Worm (Caenorhabditis elegans) whole organism, L1 larva: ENCODE results near the gene ZC449.8.

Experiments
- C04F5.9 ChIP-seq: sonication (generic microtip); optimal IDR thresholded peaks from 2 replicates; lab custom pipeline; 2016; ENCODE audit warnings: missing genetic modification characterization, missing compliant biosample characterization
- C34B4.2 ChIP-seq: sonication (generic microtip); optimal IDR thresholded peaks from 2 replicates; lab custom pipeline; 2017; ENCODE audit warnings: mild to moderate bottlenecking, missing genetic modification characterization, missing compliant biosample characterization
- Y116A8C.19 ChIP-seq: sonication (generic microtip); optimal IDR thresholded peaks from 2 replicates; lab custom pipeline; 2016; ENCODE audit warnings: missing compliant biosample characterization, missing genetic modification characterization, borderline replicate concordance
- aha-1 ChIP-seq: fragments of 150-350 bp; optimal IDR thresholded peaks from 2 replicates; lab custom pipeline; 2014; ENCODE audit warnings: missing biosample characterization, missing genetic modification characterization
- aly-2 ChIP-seq: fragments of 150-350 bp; optimal IDR thresholded peaks from 2 replicates; lab custom pipeline; 2014; ENCODE audit warnings: missing biosample characterization, missing genetic modification characterization
- ama-1 ChIP-seq: fragments of 150-350 bp; optimal IDR thresholded peaks from 2 replicates; lab custom pipeline; 2014
- blmp-1 ChIP-seq: fragments of 150-350 bp; optimal IDR thresholded peaks from 2 replicates; lab custom pipeline; 2014; ENCODE audit warnings: missing biosample characterization, missing genetic modification characterization
- ceh-63 ChIP-seq: fragments of 200-800 bp; sonication (Bioruptor generic); optimal IDR thresholded peaks from 2 replicates; lab custom pipeline; 2018; ENCODE audit warnings: mild to moderate bottlenecking, missing genetic modification characterization, missing compliant biosample characterization
- ceh-8 ChIP-seq: fragments of 200-800 bp; sonication (Bioruptor generic); optimal IDR thresholded peaks from 2 replicates; lab custom pipeline; 2018; ENCODE audit warnings: mild to moderate bottlenecking, missing genetic modification characterization, moderate library complexity, missing compliant biosample characterization
- ceh-82 ChIP-seq, 3 experiments: fragments of 150-350 bp in 1 of 3; sonication (generic microtip) in 2 of 3; optimal IDR thresholded peaks; 2 replicates each; lab custom pipeline; 2014 to 2017; ENCODE audit warnings: missing biosample characterization in 3 of 3, missing genetic modification characterization in 3 of 3
- efl-1 ChIP-seq, 4 experiments: fragments of 150-350 bp; optimal IDR thresholded peaks in 3 of 4; peaks in 1 of 4; 1 replicate in 1 of 4; 2 replicates in 3 of 4; lab custom pipeline; 2014; ENCODE audit warnings: missing biosample characterization in 2 of 4, missing genetic modification characterization in 2 of 4, missing genetic modification reagents in 2 of 4
- efl-3 ChIP-seq: fragments of 200-800 bp; sonication (Bioruptor generic); optimal IDR thresholded peaks from 2 replicates; lab custom pipeline; 2018; ENCODE audit warnings: mild to moderate bottlenecking, missing genetic modification characterization, missing compliant biosample characterization
- egl-13 ChIP-seq: sonication (generic microtip); optimal IDR thresholded peaks from 2 replicates; lab custom pipeline; 2016; ENCODE audit warnings: missing genotype, missing genetic modification reagents, missing genetic modification characterization, missing compliant biosample characterization
- egl-27 ChIP-seq, 2 experiments: fragments of 150-350 bp in 1 of 2; sonication (generic microtip); optimal IDR thresholded peaks; 3 replicates each; lab custom pipeline; 2017 to 2018; ENCODE audit warnings: missing biosample characterization in 2 of 2, missing genetic modification characterization in 2 of 2, missing genetic modification reagents in 2 of 2
- elt-2 ChIP-seq: sonication (generic microtip); optimal IDR thresholded peaks from 2 replicates; lab custom pipeline; 2016; ENCODE audit warnings: missing genetic modification characterization, mild to moderate bottlenecking, inconsistent platforms, missing compliant biosample characterization, missing genetic modification reagents
- ets-5 ChIP-seq: fragments of 200-800 bp; sonication (Bioruptor generic); IDR thresholded peaks from 2 replicates; pipeline ENCODE4 v1.3.6; 2022; ENCODE audit warnings: missing genetic modification characterization, missing compliant biosample characterization
- fkh-4 ChIP-seq: sonication (generic microtip); optimal IDR thresholded peaks from 2 replicates; lab custom pipeline; 2016; ENCODE audit warnings: missing compliant biosample characterization, missing genetic modification characterization, borderline replicate concordance
- fkh-8 ChIP-seq: sonication (generic microtip); optimal IDR thresholded peaks from 2 replicates; lab custom pipeline; 2016; ENCODE audit warnings: mild to moderate bottlenecking, missing genetic modification characterization, missing compliant biosample characterization
- grh-1 ChIP-seq: fragments of 200-800 bp; sonication (Bioruptor generic); IDR thresholded peaks from 2 replicates; pipeline ENCODE4 v1.3.6; 2022; ENCODE audit warnings: missing genetic modification reagents, missing genetic modification characterization, missing compliant biosample characterization
- hlh-4 ChIP-seq: sonication (generic microtip); optimal IDR thresholded peaks from 2 replicates; lab custom pipeline; 2016; ENCODE audit warnings: mild to moderate bottlenecking, missing genetic modification characterization, missing compliant biosample characterization
- irx-1 ChIP-seq: sonication (generic microtip); optimal IDR thresholded peaks from 2 replicates; lab custom pipeline; 2016; ENCODE audit warnings: missing genetic modification characterization, missing compliant biosample characterization
- lin-13 ChIP-seq: fragments of 150-350 bp; optimal IDR thresholded peaks from 2 replicates; lab custom pipeline; 2014; ENCODE audit warnings: missing biosample characterization, missing genetic modification reagents, missing genetic modification characterization
- lin-14 ChIP-seq: fragments of 200-800 bp; sonication (Bioruptor generic); optimal IDR thresholded peaks from 2 replicates; lab custom pipeline; 2018; ENCODE audit warnings: mild to moderate bottlenecking, missing genetic modification characterization, moderate library complexity, missing compliant biosample characterization
- lin-39 ChIP-seq: fragments of 150-350 bp; optimal IDR thresholded peaks from 2 replicates; lab custom pipeline; 2014; ENCODE audit warnings: missing biosample characterization, missing genetic modification reagents, missing genetic modification characterization
- lir-3 ChIP-seq: sonication (generic microtip); optimal IDR thresholded peaks from 2 replicates; lab custom pipeline; 2016; ENCODE audit warnings: mild to moderate bottlenecking, missing genetic modification characterization, moderate library complexity, missing compliant biosample characterization; ENCODE audit not compliant: poor library complexity
- mab-9 ChIP-seq: fragments of 200-800 bp; sonication (Bioruptor generic); IDR thresholded peaks from 2 replicates; pipeline ENCODE4 v1.3.6; 2022; ENCODE audit warnings: missing genetic modification reagents, missing genetic modification characterization, missing compliant biosample characterization
- mdl-1 ChIP-seq, 2 experiments: fragments of 150-350 bp; optimal IDR thresholded peaks; 2 replicates each; lab custom pipeline; 2014 to 2017; ENCODE audit warnings: missing biosample characterization in 2 of 2, missing genetic modification characterization in 2 of 2, inconsistent platforms in 1 of 2
- nhr-11 ChIP-seq: fragments of 150-350 bp; optimal IDR thresholded peaks from 2 replicates; lab custom pipeline; 2014; ENCODE audit warnings: missing biosample characterization, missing genetic modification characterization
- nhr-19 ChIP-seq: fragments of 200-800 bp; sonication (Bioruptor generic); conservative IDR thresholded peaks from 2 replicates; pipeline ENCODE4 v1.3.6; 2022; ENCODE audit warnings: missing genetic modification characterization, missing compliant biosample characterization
- nhr-20 ChIP-seq: sonication (generic microtip); optimal IDR thresholded peaks from 2 replicates; lab custom pipeline; 2016; ENCODE audit warnings: mild to moderate bottlenecking, missing genetic modification characterization, missing compliant biosample characterization
- nhr-237 ChIP-seq: fragments of 150-350 bp; optimal IDR thresholded peaks from 2 replicates; lab custom pipeline; 2014; ENCODE audit warnings: missing biosample characterization, missing genetic modification characterization
- nhr-71 ChIP-seq: sonication (generic microtip); optimal IDR thresholded peaks from 2 replicates; lab custom pipeline; 2016; ENCODE audit warnings: mild to moderate bottlenecking, missing genetic modification characterization, moderate library complexity, missing compliant biosample characterization
- nhr-84 ChIP-seq: sonication (generic microtip); optimal IDR thresholded peaks from 2 replicates; lab custom pipeline; 2017; ENCODE audit warnings: missing biosample characterization, missing genetic modification characterization
- nhr-85 ChIP-seq: sonication (generic microtip); peaks from one replicate; lab custom pipeline; 2016; ENCODE audit warnings: missing genetic modification characterization, inconsistent platforms, missing compliant biosample characterization
- pax-3 ChIP-seq: fragments of 200-800 bp; sonication (Bioruptor generic); optimal IDR thresholded peaks from 2 replicates; lab custom pipeline; 2018; ENCODE audit warnings: mild to moderate bottlenecking, missing genetic modification characterization, moderate library complexity, missing compliant biosample characterization
- pqm-1 ChIP-seq: sonication (generic microtip); optimal IDR thresholded peaks from 3 replicates; lab custom pipeline; 2017; ENCODE audit warnings: missing biosample characterization, missing genetic modification characterization
- rnt-1 ChIP-seq: sonication (generic microtip); optimal IDR thresholded peaks from 2 replicates; lab custom pipeline; 2016; ENCODE audit warnings: mild to moderate bottlenecking, missing genetic modification characterization, moderate library complexity, missing compliant biosample characterization
- snu-23 ChIP-seq: sonication (generic microtip); optimal IDR thresholded peaks from 2 replicates; lab custom pipeline; 2016; ENCODE audit warnings: missing genetic modification characterization, missing compliant biosample characterization
- sptf-1 ChIP-seq: fragments of 150-350 bp; optimal IDR thresholded peaks from 2 replicates; lab custom pipeline; 2014; ENCODE audit warnings: missing biosample characterization, missing genetic modification characterization
- swsn-7 ChIP-seq: sonication (generic microtip); optimal IDR thresholded peaks from 2 replicates; lab custom pipeline; 2016; ENCODE audit warnings: missing genetic modification characterization, missing compliant biosample characterization
- unc-130 ChIP-seq: fragments of 150-350 bp; optimal IDR thresholded peaks from 2 replicates; lab custom pipeline; 2017; ENCODE audit warnings: missing biosample characterization, missing genetic modification characterization, inconsistent platforms
- unc-30 ChIP-seq: sonication (generic microtip); optimal IDR thresholded peaks from 2 replicates; lab custom pipeline; 2017; ENCODE audit warnings: missing biosample characterization, missing genetic modification characterization
- unc-62 ChIP-seq: fragments of 150-350 bp; optimal IDR thresholded peaks from 2 replicates; lab custom pipeline; 2014; ENCODE audit warnings: missing biosample characterization, missing genetic modification reagents, missing genetic modification characterization
- unc-86 ChIP-seq: sonication (generic microtip); optimal IDR thresholded peaks from 2 replicates; lab custom pipeline; 2016; ENCODE audit warnings: missing genetic modification characterization, missing compliant biosample characterization
- unc-98 ChIP-seq: fragments of 200-800 bp; sonication (Bioruptor generic); IDR thresholded peaks from 2 replicates; pipeline ENCODE4 v1.3.6; 2022; ENCODE audit warnings: missing genetic modification characterization, missing compliant biosample characterization
- zip-4 ChIP-seq: fragments of 200-800 bp; sonication (Bioruptor generic); optimal IDR thresholded peaks from 2 replicates; lab custom pipeline; 2018; ENCODE audit warnings: mild to moderate bottlenecking, missing genetic modification characterization, moderate library complexity, missing compliant biosample characterization
- ztf-11 ChIP-seq, 2 experiments: sonication (generic microtip); optimal IDR thresholded peaks; 2 replicates each; lab custom pipeline; 2016 to 2017; ENCODE audit warnings: missing genetic modification characterization in 2 of 2, missing biosample characterization in 1 of 2, missing compliant biosample characterization in 1 of 2

ZC449.8 gene

ce11 chrX:4981059-4981458 lies 34.8 kb upstream of the ZC449.8 start:
- TF ChIP-seq sptf-1 (tag; lab: Kevin White, UChicago) (no peak), C04F5.9 (no peak), ceh-8 (GFP tag; lab: Kevin White, UChicago) (no peak), lin-14 (GFP tag; lab: Kevin White, UChicago) (peak; percentile 55), fkh-8 (tag; lab: Kevin White, UChicago) (no peak), nhr-85 (tag; lab: Kevin White, UChicago) (no peak), swsn-7 (tag; lab: Kevin White, UChicago) (no peak), ceh-82 (tag; optimal IDR thresholded peaks at IDR 0.05; lab: Kevin White, UChicago) (no peak), irx-1 (tag; lab: Kevin White, UChicago) (no peak), nhr-237 (tag; lab: Kevin White, UChicago) (no peak), rnt-1 (tag; lab: Kevin White, UChicago) (no peak), aha-1 (tag; lab: Kevin White, UChicago) (no peak), egl-13 (tag; lab: Kevin White, UChicago) (no peak), ama-1 (lab: Kevin White, UChicago) (no peak), unc-130 (tag; lab: Kevin White, UChicago) (no peak), efl-1 (optimal IDR thresholded peaks at IDR 0.05; lab: Kevin White, UChicago) (no peak), efl-1 (GFP tag; optimal IDR thresholded peaks at IDR 0.05 in 1 of 2; lab: Kevin White, UChicago) (peak in 1 of 2 experiments; percentile 23), mab-9 (GFP tag; lab: Robert Waterston, UW) (no peak), ztf-11 (tag; optimal IDR thresholded peaks at IDR 0.05; lab: Kevin White, UChicago) (no peak), hlh-4 (no peak), unc-86 (peak; percentile 6), egl-27 (tag; optimal IDR thresholded peaks at IDR 0.05; lab: Kevin White, UChicago) (no peak), snu-23 (GFP tag; lab: Kevin White, UChicago) (no peak), unc-62 (GFP tag; lab: Kevin White, UChicago) (no peak), nhr-20 (tag; lab: Kevin White, UChicago) (no peak)

DNA sequence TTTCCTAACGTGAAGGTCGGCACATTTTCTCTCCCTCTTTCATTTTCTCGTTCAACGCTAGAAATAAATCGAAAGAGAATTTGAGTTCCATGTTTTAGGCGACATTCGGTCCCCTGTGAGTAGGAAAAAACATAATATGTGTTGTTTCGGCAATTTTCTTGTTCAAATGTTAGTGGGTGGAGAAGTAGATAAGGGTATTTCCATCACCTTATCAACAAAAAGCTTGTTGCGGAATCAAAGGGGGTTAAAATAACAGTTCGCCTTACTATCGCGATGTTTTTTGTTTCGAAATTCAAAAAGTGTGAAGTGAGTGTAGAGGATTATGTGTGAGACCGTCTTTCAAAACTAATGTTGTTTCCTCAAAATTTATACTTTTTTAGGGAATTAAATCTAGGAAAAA lies 34.3 kb upstream of the ZC449.8 start:
- TF ChIP-seq ceh-63 (GFP tag; lab: Kevin White, UChicago) = no peak
- no peak for TF ChIP-seq unc-98 (GFP tag; lab: Robert Waterston, UW)
- no peak for TF ChIP-seq pqm-1
- TF ChIP-seq Y116A8C.19 (tag; lab: Kevin White, UChicago) = no peak
- TF ChIP-seq blmp-1 (tag; lab: Kevin White, UChicago) = no peak
- no peak for TF ChIP-seq aha-1 (tag; lab: Kevin White, UChicago)
- no peak for TF ChIP-seq sptf-1 (tag; lab: Kevin White, UChicago)
- no peak for TF ChIP-seq nhr-20 (tag; lab: Kevin White, UChicago)
- no peak for TF ChIP-seq aly-2
- no peak for TF ChIP-seq zip-4

- TF ChIP-seq sptf-1 (tag; lab: Kevin White, UChicago) (no peak), hlh-4 (no peak), lin-39 (no peak), grh-1 (no peak), snu-23 (GFP tag; lab: Kevin White, UChicago) (peak; percentile 26), ets-5 (GFP tag; lab: Robert Waterston, UW) (no peak), elt-2 (no peak), mdl-1 (tag; optimal IDR thresholded peaks at IDR 0.05; lab: Kevin White, UChicago) (no peak), C34B4.2 (tag; lab: Kevin White, UChicago) (no peak), nhr-19 (GFP tag; lab: Robert Waterston, UW) (peak; percentile 61), nhr-84 (tag; lab: Kevin White, UChicago) (no peak), fkh-4 (tag; lab: Kevin White, UChicago) (no peak), ama-1 (lab: Kevin White, UChicago) (no peak), swsn-7 (tag; lab: Kevin White, UChicago) (peak; percentile 53), aly-2 (no peak), lin-13 (GFP tag; lab: Kevin White, UChicago) (no peak), efl-3 (GFP tag; lab: Kevin White, UChicago) (no peak), unc-30 (tag; lab: Kevin White, UChicago) (no peak), nhr-71 (tag; lab: Kevin White, UChicago) (peak; percentile 68), unc-62 (GFP tag; lab: Kevin White, UChicago) (no peak), nhr-11 (tag; lab: Kevin White, UChicago) (no peak), fkh-8 (tag; lab: Kevin White, UChicago) (peak; percentile 84), ceh-8 (GFP tag; lab: Kevin White, UChicago) (peak; percentile 71), lir-3 (tag; lab: Kevin White, UChicago) (no peak), aha-1 (tag; lab: Kevin White, UChicago) (no peak), pax-3 (tag; lab: Kevin White, UChicago) (no peak)
These were observed 33.8 kb upstream of the ZC449.8 start for ce11 chrX:4982009-4982625.
